Worm (Caenorhabditis elegans) whole organism, L4 larva: ENCODE results near the gene F49C12.7.

Experiments used
- F10B5.3 ChIP-seq: sonication (generic microtip); optimal IDR thresholded peaks from 2 replicates; lab custom pipeline; 2016; ENCODE audit warnings: mild to moderate bottlenecking, missing genetic modification characterization, missing compliant biosample characterization
- F49E8.2 ChIP-seq: sonication (generic microtip); optimal IDR thresholded peaks from 2 replicates; lab custom pipeline; 2016; ENCODE audit warnings: missing compliant biosample characterization, mild to moderate bottlenecking, missing genetic modification characterization, borderline replicate concordance
- R02D3.7 ChIP-seq: fragments of 150-350 bp; sonication (generic microtip); optimal IDR thresholded peaks from 3 replicates; lab custom pipeline; 2014; ENCODE audit warnings: missing biosample characterization, missing genetic modification characterization
- T20F7.1 ChIP-seq: fragments of 200-800 bp; sonication (Bioruptor generic); optimal IDR thresholded peaks from 2 replicates; lab custom pipeline; 2018; ENCODE audit warnings: mild to moderate bottlenecking, missing genetic modification characterization, missing compliant biosample characterization
- Y48G9A.11 ChIP-seq: fragments of 200-800 bp; sonication (Bioruptor generic); IDR thresholded peaks from 2 replicates; pipeline ENCODE4 v1.3.6; 2022; ENCODE audit warnings: missing genetic modification reagents, missing genetic modification characterization, missing compliant biosample characterization
- Y75B8A.6 ChIP-seq: fragments of 200-800 bp; sonication (Bioruptor generic); IDR thresholded peaks from 2 replicates; pipeline ENCODE4 v1.3.6; 2022; ENCODE audit warnings: missing genetic modification reagents, missing genetic modification characterization, missing compliant biosample characterization
- ZK546.5 ChIP-seq, 2 experiments: sonication (generic microtip); optimal IDR thresholded peaks; 2 replicates each; lab custom pipeline; 2017; ENCODE audit warnings: missing biosample characterization in 2 of 2, missing genetic modification characterization in 2 of 2
- aly-2 ChIP-seq: sonication (generic microtip); optimal IDR thresholded peaks from 2 replicates; lab custom pipeline; 2018; ENCODE audit warnings: missing biosample characterization, missing genetic modification characterization
- ceh-20 ChIP-seq: fragments of 200-800 bp; sonication (Bioruptor generic); IDR thresholded peaks from 2 replicates; pipeline ENCODE4 v1.3.6; 2022; ENCODE audit warnings: missing genetic modification reagents, missing genetic modification characterization, missing compliant biosample characterization
- ceh-44 ChIP-seq: fragments of 200-800 bp; sonication (Bioruptor generic); IDR thresholded peaks from 2 replicates; pipeline ENCODE4 v1.3.6; 2022; ENCODE audit warnings: missing genetic modification reagents, missing genetic modification characterization, missing compliant biosample characterization
- cey-2 ChIP-seq: sonication (generic microtip); optimal IDR thresholded peaks from 3 replicates; lab custom pipeline; 2017; ENCODE audit warnings: missing genetic modification characterization, mild to moderate bottlenecking, missing compliant biosample characterization, antibody characterized with exemption, borderline replicate concordance; ENCODE audit not compliant: insufficient read depth
- ctbp-1 ChIP-seq: fragments of 200-800 bp; sonication (Bioruptor generic); IDR thresholded peaks from 2 replicates; pipeline ENCODE4 v1.3.6; 2022; ENCODE audit warnings: missing genetic modification reagents, missing genetic modification characterization, missing compliant biosample characterization
- daf-19 ChIP-seq: fragments of 200-800 bp; sonication (Bioruptor generic); conservative IDR thresholded peaks from 2 replicates; pipeline ENCODE4 v1.3.6; 2022; ENCODE audit warnings: missing genetic modification characterization, missing compliant biosample characterization
- dmd-6 ChIP-seq: fragments of 200-800 bp; sonication (Bioruptor generic); IDR thresholded peaks from 2 replicates; pipeline ENCODE4 v1.3.6; 2022; ENCODE audit warnings: missing genetic modification reagents, missing genetic modification characterization, missing compliant biosample characterization
- dpl-1 ChIP-seq: fragments of 150-350 bp; optimal IDR thresholded peaks from 2 replicates; lab custom pipeline; 2014; ENCODE audit warnings: missing biosample characterization, missing genetic modification reagents, missing genetic modification characterization
- duxl-1 ChIP-seq: sonication (generic microtip); optimal IDR thresholded peaks from 2 replicates; lab custom pipeline; 2016; ENCODE audit warnings: mild to moderate bottlenecking, missing genetic modification characterization, moderate library complexity, missing compliant biosample characterization; ENCODE audit not compliant: poor library complexity
- dve-1 ChIP-seq: sonication (generic microtip); optimal IDR thresholded peaks from 2 replicates; lab custom pipeline; 2017; ENCODE audit warnings: antibody characterized with exemption, mild to moderate bottlenecking, missing genetic modification characterization, missing compliant biosample characterization; ENCODE audit not compliant: insufficient read depth
- egl-27 ChIP-seq: sonication (generic microtip); optimal IDR thresholded peaks from 3 replicates; lab custom pipeline; 2017; ENCODE audit warnings: missing biosample characterization, missing genetic modification reagents, missing genetic modification characterization
- fkh-10 ChIP-seq: fragments of 150-350 bp; optimal IDR thresholded peaks from 2 replicates; lab custom pipeline; 2014; ENCODE audit warnings: missing biosample characterization, missing genetic modification reagents, missing genetic modification characterization
- hif-1 ChIP-seq, 2 experiments: sonication (generic microtip); optimal IDR thresholded peaks; 2 replicates each; lab custom pipeline; 2016 to 2017; ENCODE audit warnings: missing compliant biosample characterization in 2 of 2, missing genetic modification characterization in 2 of 2, missing genetic modification reagents in 2 of 2, missing genotype in 2 of 2, mild to moderate bottlenecking in 1 of 2
- hlh-11 ChIP-seq: fragments of 200-800 bp; sonication (Bioruptor generic); optimal IDR thresholded peaks from 2 replicates; lab custom pipeline; 2018; ENCODE audit warnings: mild to moderate bottlenecking, missing genetic modification characterization, missing compliant biosample characterization
- hlh-30 ChIP-seq: sonication (generic microtip); optimal IDR thresholded peaks from 2 replicates; lab custom pipeline; 2017; ENCODE audit warnings: antibody characterized with exemption, mild to moderate bottlenecking, missing genetic modification characterization, missing compliant biosample characterization; ENCODE audit not compliant: insufficient read depth
- hmg-1.1 ChIP-seq: fragments of 200-800 bp; sonication (Bioruptor generic); IDR thresholded peaks from 2 replicates; pipeline ENCODE4 v1.3.6; 2022; ENCODE audit warnings: missing genetic modification reagents, missing genetic modification characterization, missing compliant biosample characterization
- lin-13 ChIP-seq: fragments of 150-350 bp; optimal IDR thresholded peaks from 2 replicates; lab custom pipeline; 2014; ENCODE audit warnings: missing biosample characterization, missing genetic modification reagents, missing genetic modification characterization
- lin-15B ChIP-seq: fragments of 150-350 bp; sonication (generic microtip); optimal IDR thresholded peaks from 3 replicates; lab custom pipeline; 2014; ENCODE audit warnings: missing biosample characterization, missing genetic modification characterization
- lin-29 ChIP-seq: fragments of 200-800 bp; sonication (Bioruptor generic); IDR thresholded peaks from 2 replicates; pipeline ENCODE4 v1.3.6; 2022; ENCODE audit warnings: missing genetic modification reagents, missing genetic modification characterization, missing compliant biosample characterization
- lin-39 ChIP-seq: fragments of 150-350 bp; optimal IDR thresholded peaks from 2 replicates; lab custom pipeline; 2014; ENCODE audit warnings: missing biosample characterization, missing genetic modification reagents, missing genetic modification characterization
- lir-3 ChIP-seq: sonication (generic microtip); optimal IDR thresholded peaks from 2 replicates; lab custom pipeline; 2016; ENCODE audit warnings: mild to moderate bottlenecking, missing genetic modification characterization, missing compliant biosample characterization
- mdt-29 ChIP-seq: fragments of 200-800 bp; sonication (Bioruptor generic); IDR thresholded peaks from 2 replicates; pipeline ENCODE4 v1.3.6; 2022; ENCODE audit warnings: missing genetic modification reagents, missing genetic modification characterization, missing compliant biosample characterization
- mes-2 ChIP-seq: sonication (generic microtip); optimal IDR thresholded peaks from 2 replicates; lab custom pipeline; 2016; ENCODE audit warnings: missing genotype, mild to moderate bottlenecking, missing genetic modification characterization, missing compliant biosample characterization; ENCODE audit not compliant: poor library complexity, severe bottlenecking
- mxl-2 ChIP-seq: fragments of 200-800 bp; sonication (Bioruptor generic); conservative IDR thresholded peaks from 2 replicates; pipeline ENCODE4 v1.3.6; 2022; ENCODE audit warnings: missing genetic modification reagents, missing genetic modification characterization, missing compliant biosample characterization
- nhr-10 ChIP-seq: fragments of 150-350 bp; optimal IDR thresholded peaks from 2 replicates; lab custom pipeline; 2014; ENCODE audit warnings: missing biosample characterization, missing genetic modification characterization
- nhr-102 ChIP-seq: sonication (generic microtip); optimal IDR thresholded peaks from 2 replicates; lab custom pipeline; 2016; ENCODE audit warnings: mild to moderate bottlenecking, missing genetic modification characterization, moderate library complexity, missing compliant biosample characterization
- nhr-11 ChIP-seq: fragments of 150-350 bp; optimal IDR thresholded peaks from 2 replicates; lab custom pipeline; 2014; ENCODE audit warnings: missing biosample characterization, missing genetic modification characterization
- nhr-28 ChIP-seq: fragments of 150-350 bp; optimal IDR thresholded peaks from 2 replicates; lab custom pipeline; 2014; ENCODE audit warnings: missing biosample characterization, missing genetic modification characterization
- nhr-42 ChIP-seq: fragments of 200-800 bp; sonication (Bioruptor generic); IDR thresholded peaks from 2 replicates; pipeline ENCODE4 v1.3.6; 2022; ENCODE audit warnings: missing genetic modification characterization, missing compliant biosample characterization
- nhr-6 ChIP-seq: fragments of 150-350 bp; optimal IDR thresholded peaks from 2 replicates; lab custom pipeline; 2014; ENCODE audit warnings: missing biosample characterization, missing genetic modification characterization
- nhr-77 ChIP-seq: fragments of 150-350 bp; optimal IDR thresholded peaks from 2 replicates; lab custom pipeline; 2014; ENCODE audit warnings: missing biosample characterization, missing genetic modification characterization
- php-3 ChIP-seq: fragments of 200-800 bp; sonication (Bioruptor generic); IDR thresholded peaks from 2 replicates; pipeline ENCODE4 v1.3.6; 2022; ENCODE audit warnings: missing genetic modification reagents, missing genetic modification characterization, missing compliant biosample characterization
- rbr-2 ChIP-seq: sonication (generic microtip); optimal IDR thresholded peaks from 2 replicates; lab custom pipeline; 2016; ENCODE audit warnings: missing genotype, missing genetic modification characterization, missing compliant biosample characterization
- sdz-12 ChIP-seq: fragments of 200-800 bp; sonication (Bioruptor generic); optimal IDR thresholded peaks from 2 replicates; lab custom pipeline; 2018; ENCODE audit warnings: mild to moderate bottlenecking, missing genetic modification characterization, missing compliant biosample characterization
- set-16 ChIP-seq: fragments of 200-800 bp; sonication (Bioruptor generic); IDR thresholded peaks from 2 replicates; pipeline ENCODE4 v1.3.6; 2022; ENCODE audit warnings: missing genetic modification reagents, missing genetic modification characterization, missing compliant biosample characterization
- snpc-1.2 ChIP-seq: fragments of 200-800 bp; sonication (Bioruptor generic); IDR thresholded peaks from 2 replicates; pipeline ENCODE4 v1.3.6; 2022; ENCODE audit warnings: missing genetic modification reagents, missing genetic modification characterization, missing compliant biosample characterization
- snpc-4 ChIP-seq: fragments of 150-350 bp; optimal IDR thresholded peaks from 2 replicates; lab custom pipeline; 2014; ENCODE audit warnings: missing biosample characterization, missing genetic modification characterization
- tag-97 ChIP-seq: fragments of 200-800 bp; sonication (Bioruptor generic); IDR thresholded peaks from 2 replicates; pipeline ENCODE4 v1.3.6; 2022; ENCODE audit warnings: missing genetic modification characterization, missing compliant biosample characterization
- unc-62 ChIP-seq, 3 experiments: fragments of 150-350 bp in 1 of 3; sonication (generic microtip); optimal IDR thresholded peaks in 2 of 3; peaks in 1 of 3; 1 replicate in 1 of 3; 2 replicates in 2 of 3; lab custom pipeline; 2014 to 2017; ENCODE audit warnings: missing biosample characterization in 3 of 3, missing genetic modification characterization in 3 of 3, missing genetic modification reagents in 3 of 3, missing genotype in 1 of 3
- zag-1 ChIP-seq: fragments of 150-350 bp; optimal IDR thresholded peaks from 2 replicates; lab custom pipeline; 2014; ENCODE audit warnings: missing biosample characterization, missing genetic modification characterization
- zip-11 ChIP-seq: fragments of 200-800 bp; sonication (Bioruptor generic); IDR thresholded peaks from 2 replicates; pipeline ENCODE4 v1.3.6; 2022; ENCODE audit warnings: missing genetic modification characterization, missing compliant biosample characterization
- ztf-11 ChIP-seq: fragments of 150-350 bp; optimal IDR thresholded peaks from 2 replicates; lab custom pipeline; 2014; ENCODE audit warnings: missing biosample characterization, missing genetic modification characterization
- ztf-7 ChIP-seq: fragments of 150-350 bp; optimal IDR thresholded peaks from 2 replicates; lab custom pipeline; 2014; ENCODE audit warnings: missing biosample characterization, missing genetic modification characterization

Gene F49C12.7

DNA sequence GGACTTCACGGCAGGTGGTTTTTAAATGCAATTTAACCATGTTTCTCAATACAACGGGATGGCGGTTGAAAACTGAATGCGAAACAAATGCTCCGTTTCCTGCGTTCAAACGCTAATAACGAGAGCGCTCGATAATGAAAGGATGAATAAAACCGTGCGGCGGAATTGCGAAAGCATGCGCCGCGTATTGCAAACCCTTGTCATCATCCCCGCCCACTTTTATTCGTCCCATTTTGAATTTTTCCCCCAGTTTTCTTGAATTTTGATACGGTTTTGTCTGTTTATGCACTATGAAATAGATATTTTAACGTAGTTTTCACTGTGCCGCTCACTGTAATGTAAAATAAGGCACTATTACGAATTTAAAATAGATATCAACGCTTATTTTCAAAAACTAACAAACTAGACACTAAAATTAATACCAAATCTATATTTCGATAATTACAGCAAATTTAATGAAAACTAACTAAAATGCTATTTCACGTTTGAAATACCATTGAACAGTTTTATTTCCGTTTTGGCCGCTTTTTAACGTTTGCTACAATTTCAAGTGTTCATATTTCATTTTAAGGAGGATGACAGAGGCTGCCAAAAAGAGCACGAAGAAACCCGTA, 3.4 kb upstream of the F49C12.7 start, which contains the start of the genes F49C12.9 and rpn-7:
TSS of gene F49C12.9 (minus strand) at position 148 of the 614 bp plus-strand sequence.
TSS of gene rpn-7 (plus strand) at position 564 of the 614 bp plus-strand sequence.
- no peak for TF ChIP-seq F10B5.3 (tag; lab: Kevin White, UChicago)
- TF ChIP-seq duxl-1 (tag; lab: Kevin White, UChicago), result no peak
- no peak for TF ChIP-seq nhr-11 (tag; lab: Kevin White, UChicago)
- TF ChIP-seq lin-29 (GFP tag; lab: Robert Waterston, UW), result no peak
- TF ChIP-seq zip-11 (GFP tag; lab: Robert Waterston, UW), result no peak
- no peak for TF ChIP-seq ZK546.5 (tag; optimal IDR thresholded peaks at IDR 0.05; lab: Kevin White, UChicago)
- TF ChIP-seq snpc-4 (tag; lab: Kevin White, UChicago), result no peak
- TF ChIP-seq lin-39 (tag; lab: Kevin White, UChicago), result no peak
- no peak for TF ChIP-seq sdz-12 (GFP tag; lab: Kevin White, UChicago)
- TF ChIP-seq ceh-44 (GFP tag; lab: Robert Waterston, UW), result no peak
- TF ChIP-seq mes-2, result peak; percentile 83
- peak in 1 of 2 experiments; percentile 21 for TF ChIP-seq unc-62 (GFP tag; optimal IDR thresholded peaks at IDR 0.05 in 1 of 2; lab: Kevin White, UChicago)
- TF ChIP-seq unc-62 (tag; optimal IDR thresholded peaks at IDR 0.05; lab: Kevin White, UChicago), result no peak
- no peak for TF ChIP-seq aly-2 (tag; lab: Kevin White, UChicago)
- peak; percentile 3 for TF ChIP-seq T20F7.1
- TF ChIP-seq lir-3 (tag; lab: Kevin White, UChicago), result no peak
- no peak for TF ChIP-seq hmg-1.1 (GFP tag; lab: Robert Waterston, UW)
- TF ChIP-seq ztf-11 (tag; lab: Kevin White, UChicago), result no peak
- TF ChIP-seq set-16 (GFP tag; lab: Robert Waterston, UW), result no peak
- no peak for TF ChIP-seq hif-1 (tag; optimal IDR thresholded peaks at IDR 0.05; lab: Kevin White, UChicago)
- TF ChIP-seq php-3 (GFP tag; lab: Robert Waterston, UW), result no peak
- no peak for TF ChIP-seq Y48G9A.11 (GFP tag; lab: Robert Waterston, UW)
- TF ChIP-seq lin-15B (tag; lab: Kevin White, UChicago), result no peak
- TF ChIP-seq hlh-30, result no peak
- TF ChIP-seq zag-1 (tag; lab: Kevin White, UChicago), result no peak
- no peak for TF ChIP-seq daf-19 (GFP tag; lab: Robert Waterston, UW)
- TF ChIP-seq nhr-42 (GFP tag; lab: Robert Waterston, UW), result no peak
- no peak for TF ChIP-seq nhr-77
- TF ChIP-seq F49E8.2, result no peak
- TF ChIP-seq ceh-20 (GFP tag; lab: Robert Waterston, UW), result no peak
- no peak for TF ChIP-seq lin-13 (GFP tag; lab: Kevin White, UChicago)
- TF ChIP-seq mxl-2 (GFP tag; lab: Robert Waterston, UW), result no peak
- no peak for TF ChIP-seq nhr-6
- TF ChIP-seq ztf-7 (tag; lab: Kevin White, UChicago), result no peak
- no peak for TF ChIP-seq cey-2 (tag; lab: Kevin White, UChicago)
- peak; percentile 19 for TF ChIP-seq rbr-2 (tag; lab: Kevin White, UChicago)
- TF ChIP-seq fkh-10 (GFP tag; lab: Kevin White, UChicago), result peak; percentile 19
- TF ChIP-seq dmd-6 (GFP tag; lab: Robert Waterston, UW), result no peak
- TF ChIP-seq dpl-1 (GFP tag; lab: Kevin White, UChicago), result peak; percentile 47
- no peak for TF ChIP-seq nhr-10 (tag; lab: Kevin White, UChicago)
- TF ChIP-seq nhr-28 (tag; lab: Kevin White, UChicago), result no peak
- TF ChIP-seq R02D3.7, result no peak
- TF ChIP-seq ctbp-1 (GFP tag; lab: Robert Waterston, UW), result 0 out of 2 replicates have a peak, but pooled peaks have one; percentile 9
- TF ChIP-seq mdt-29 (GFP tag; lab: Robert Waterston, UW), result no peak
- no peak for TF ChIP-seq nhr-102 (tag; lab: Kevin White, UChicago)
- TF ChIP-seq Y75B8A.6 (GFP tag; lab: Robert Waterston, UW), result no peak
- peak; percentile 30 for TF ChIP-seq hlh-11
- peak; percentile 19 for TF ChIP-seq dve-1 (tag; lab: Kevin White, UChicago)
- no peak for TF ChIP-seq egl-27 (tag; lab: Kevin White, UChicago)
- peak; percentile 45; the same call in 1 of the 2 replicates for TF ChIP-seq snpc-1.2
- TF ChIP-seq tag-97 (GFP tag; lab: Robert Waterston, UW), result no peak
